Fruit fly (Drosophila melanogaster): ENCODE measurements around the gene Sam-S.

Gene Sam-S

dm6 chr2L:106540-106939, at the start of gene Sam-S, which contains the start of gene Nhe1:
TSS of gene Sam-S (plus strand) at chr2L:106903.
TSS of gene Nhe1 (minus strand) at chr2L:106732.
- TF ChIP-seq CTCF (optimal IDR thresholded peaks at IDR 0.05) (no peak), CG8478 (optimal IDR thresholded peaks at IDR 0.05) (no peak)

dm6 chr2L:59058-59603, 47.6 kb upstream of the Sam-S start:
- TF ChIP-seq CTCF (optimal IDR thresholded peaks at IDR 0.05) (no peak), CG8478 (optimal IDR thresholded peaks at IDR 0.05) (no peak)

dm6 chr2L:65354-65949, 41.3 kb upstream of the Sam-S start, which contains the start of gene Cda5:
TSS of gene Cda5 (minus strand) at chr2L:65404.
- TF ChIP-seq CG8478 (optimal IDR thresholded peaks at IDR 0.05) (no peak), CTCF (optimal IDR thresholded peaks at IDR 0.05) (peak; percentile 16 to 27)

- TF ChIP-seq CG8478 (optimal IDR thresholded peaks at IDR 0.05) (no peak), CTCF (optimal IDR thresholded peaks at IDR 0.05) (no peak)
Observed at dm6 chr2L:66369-67278, 40.1 kb upstream of the Sam-S start, which contains the start of gene dbr. TSS of gene dbr (plus strand) at chr2L:66482.

dm6 chr2L:67279-67657, 39.4 kb upstream of the Sam-S start:
- TF ChIP-seq CTCF (optimal IDR thresholded peaks at IDR 0.05): no peak
- TF ChIP-seq CG8478 (optimal IDR thresholded peaks at IDR 0.05): no peak

dm6 chr2L:69560-69959, 37.1 kb upstream of the Sam-S start:
- TF ChIP-seq CTCF (optimal IDR thresholded peaks at IDR 0.05) (no peak), CG8478 (optimal IDR thresholded peaks at IDR 0.05) (no peak)

dm6 chr2L:71457-71856, 35.2 kb upstream of the Sam-S start, which contains the start of gene galectin:
TSS of gene galectin (plus strand) at chr2L:71757.
- no peak for TF ChIP-seq CG8478 (optimal IDR thresholded peaks at IDR 0.05)
- no peak for TF ChIP-seq CTCF (optimal IDR thresholded peaks at IDR 0.05)

- TF ChIP-seq CTCF (optimal IDR thresholded peaks at IDR 0.05): no peak
- no peak for TF ChIP-seq CG8478 (optimal IDR thresholded peaks at IDR 0.05)
Observed at dm6 chr2L:71869-72751, 34.6 kb upstream of the Sam-S start.

- TF ChIP-seq CTCF (optimal IDR thresholded peaks at IDR 0.05) (peak; percentile 59 to 62), CG8478 (optimal IDR thresholded peaks at IDR 0.05) (no peak)
Observed at dm6 chr2L:72752-73435, 33.8 kb upstream of the Sam-S start.

- TF ChIP-seq CTCF (optimal IDR thresholded peaks at IDR 0.05) (no peak), CG8478 (optimal IDR thresholded peaks at IDR 0.05) (no peak)
Observed at dm6 chr2L:73760-74388, 32.8 kb upstream of the Sam-S start.

dm6 chr2L:76048-76447, 30.7 kb upstream of the Sam-S start, which contains the start of gene CG11374:
TSS of gene CG11374 (plus strand) at chr2L:76348.
- no peak for TF ChIP-seq CG8478 (optimal IDR thresholded peaks at IDR 0.05)
- TF ChIP-seq CTCF (optimal IDR thresholded peaks at IDR 0.05): no peak

- no peak for TF ChIP-seq CG8478 (optimal IDR thresholded peaks at IDR 0.05)
- no peak for TF ChIP-seq CTCF (optimal IDR thresholded peaks at IDR 0.05)
Observed at dm6 chr2L:78828-79227, 27.9 kb upstream of the Sam-S start.

dm6 chr2L:81198-81597, 25.5 kb upstream of the Sam-S start:
- no peak for TF ChIP-seq CTCF (optimal IDR thresholded peaks at IDR 0.05)
- no peak for TF ChIP-seq CG8478 (optimal IDR thresholded peaks at IDR 0.05)

dm6 chr2L:82080-82479, 24.6 kb upstream of the Sam-S start:
- TF ChIP-seq CTCF (optimal IDR thresholded peaks at IDR 0.05): no peak
- no peak for TF ChIP-seq CG8478 (optimal IDR thresholded peaks at IDR 0.05)
